Fruit fly (Drosophila melanogaster) Kc167 (cell line): Measurements from ENCODE around the gene Sf3b6.

Experiments used
- Myc ChIP-seq: fragments of >200 bp; optimal IDR thresholded peaks from 2 replicates; lab custom pipeline; 2017; ENCODE audit warnings: missing external identifiers
- h ChIP-seq: fragments of >200 bp; optimal IDR thresholded peaks from 3 replicates; lab custom pipeline; 2018; ENCODE audit warnings: missing external identifiers
- insv ChIP-seq: fragments of >200 bp; optimal IDR thresholded peaks from 3 replicates; lab custom pipeline; 2018; ENCODE audit warnings: missing external identifiers
- psq ChIP-seq: fragments of >200 bp; optimal IDR thresholded peaks from 2 replicates; lab custom pipeline; 2017; ENCODE audit warnings: missing external identifiers
- ttk ChIP-seq: sonication (Bioruptor generic); optimal IDR thresholded peaks from 2 replicates; lab custom pipeline; 2017; ENCODE audit warnings: missing external identifiers

dm6 chr3L:6184884-6185438 lies 8.0 kb downstream of the Sf3b6 start, which contains the start of the genes D19B and CG43293:
- TF ChIP-seq h (lab: Kevin White, UChicago) (no peak), insv (lab: Kevin White, UChicago) (no peak), ttk (no peak), psq (lab: Kevin White, UChicago) (no peak), Myc (lab: Kevin White, UChicago) (no peak)
